Fruit fly (Drosophila melanogaster) whole organism, wandering third instar larva: ENCODE measurements around the gene Polr2H.

Experiments
- CG32264 ChIP-seq: fragments of 200-800 bp; sonication (Bioruptor generic); optimal IDR thresholded peaks from 2 replicates; lab custom pipeline; 2016; ENCODE audit warnings: missing biosample characterization, missing genetic modification characterization
- CG9705 ChIP-seq: fragments of 200-800 bp; sonication (Bioruptor generic); optimal IDR thresholded peaks from 2 replicates; lab custom pipeline; 2018; ENCODE audit warnings: missing biosample characterization, mild to moderate bottlenecking, missing genetic modification characterization
- HLH106 ChIP-seq: fragments of 200-800 bp; optimal IDR thresholded peaks from 3 replicates; lab custom pipeline; 2019; ENCODE audit warnings: missing biosample characterization, mild to moderate bottlenecking, missing genetic modification characterization, moderate library complexity
- br ChIP-seq: fragments of 200-800 bp; sonication (Bioruptor generic); optimal IDR thresholded peaks from 2 replicates; lab custom pipeline; 2016; ENCODE audit warnings: missing biosample characterization, missing genetic modification characterization
- h ChIP-seq: fragments of 200-800 bp; sonication (Bioruptor generic); optimal IDR thresholded peaks from 3 replicates; lab custom pipeline; 2016; ENCODE audit warnings: missing biosample characterization, mild to moderate bottlenecking, missing genetic modification characterization
- lola ChIP-seq: fragments of >200 bp; optimal IDR thresholded peaks from 2 replicates; lab custom pipeline; 2017; ENCODE audit warnings: missing biosample characterization, missing genetic modification characterization
- sage ChIP-seq: fragments of 200-800 bp; sonication (Bioruptor generic); optimal IDR thresholded peaks from 2 replicates; lab custom pipeline; 2016; ENCODE audit warnings: missing biosample characterization, mild to moderate bottlenecking, missing genetic modification characterization
- tai ChIP-seq: sonication (Bioruptor generic); optimal IDR thresholded peaks from 2 replicates; lab custom pipeline; 2016; ENCODE audit warnings: missing biosample characterization, missing genetic modification characterization

Gene Polr2H

DNA sequence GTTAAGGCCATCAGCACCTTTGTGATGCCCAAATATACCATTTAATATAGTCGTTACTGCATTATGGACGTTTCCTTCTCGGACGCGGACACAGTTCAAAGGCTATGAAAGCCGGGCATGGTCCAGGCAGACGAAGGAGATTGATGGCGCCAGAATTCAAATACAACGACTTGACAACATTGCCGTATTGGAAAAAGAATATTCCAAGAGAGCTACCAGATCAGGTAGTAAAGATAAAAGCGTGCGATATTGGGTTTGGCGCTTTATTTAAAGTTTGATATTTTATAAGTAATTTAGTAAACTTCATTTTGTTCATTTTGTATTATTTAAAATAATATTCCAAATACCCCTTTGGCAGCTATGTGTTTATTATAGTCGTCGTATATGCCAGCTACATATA is 45.1 kb downstream of the Polr2H start:
- TF ChIP-seq CG9705 (GFP tag; lab: Kevin White, UChicago) (no peak), HLH106 (tag; lab: Kevin White, UChicago) (no peak), CG32264 (GFP tag; lab: Kevin White, UChicago) (no peak), br (no peak), tai (GFP tag; lab: Kevin White, UChicago) (no peak), lola (no peak), h (GFP tag; lab: Kevin White, UChicago) (no peak), sage (GFP tag; lab: Kevin White, UChicago) (no peak)
